Worm (Caenorhabditis elegans) whole organism, L4/young adult: ENCODE results near the gene col-83.

Experiments
- W03F9.2 ChIP-seq: fragments of 150-350 bp; optimal IDR thresholded peaks from 2 replicates; lab custom pipeline; 2014; ENCODE audit warnings: missing biosample characterization, missing genetic modification characterization
- dao-5 ChIP-seq: sonication (generic microtip); optimal IDR thresholded peaks from 2 replicates; lab custom pipeline; 2016; ENCODE audit warnings: missing genotype, missing genetic modification characterization, moderate library complexity, missing compliant biosample characterization
- him-1 ChIP-seq: sonication (generic microtip); optimal IDR thresholded peaks from 2 replicates; lab custom pipeline; 2016; ENCODE audit warnings: missing genotype, missing genetic modification reagents, missing genetic modification characterization, missing compliant biosample characterization

DNA sequence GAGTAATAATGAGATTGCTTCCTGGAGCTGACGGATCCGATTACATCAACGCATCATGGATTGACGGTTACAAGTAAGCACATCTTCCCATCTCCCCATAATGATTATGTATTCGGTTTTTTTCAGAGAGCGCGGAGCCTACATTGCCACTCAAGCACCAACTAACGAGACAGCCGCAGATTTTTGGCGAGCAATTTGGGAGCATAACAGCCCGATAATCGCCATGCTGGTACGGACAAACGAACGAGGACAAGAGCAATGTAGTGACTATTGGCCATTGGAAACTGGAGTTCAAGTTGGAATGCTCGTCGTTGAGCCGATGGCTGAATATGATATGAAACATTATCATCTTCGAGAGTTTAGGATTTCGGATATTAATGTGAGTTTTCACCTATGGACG is 34.9 kb downstream of the col-83 start:
- no peak for TF ChIP-seq dao-5 (tag; lab: Kevin White, UChicago)
- no peak for TF ChIP-seq him-1 (tag; lab: Kevin White, UChicago)
- no peak for TF ChIP-seq W03F9.2
